Fruit fly (Drosophila melanogaster): ENCODE measurements around the gene Blos3.

Gene Blos3

DNA sequence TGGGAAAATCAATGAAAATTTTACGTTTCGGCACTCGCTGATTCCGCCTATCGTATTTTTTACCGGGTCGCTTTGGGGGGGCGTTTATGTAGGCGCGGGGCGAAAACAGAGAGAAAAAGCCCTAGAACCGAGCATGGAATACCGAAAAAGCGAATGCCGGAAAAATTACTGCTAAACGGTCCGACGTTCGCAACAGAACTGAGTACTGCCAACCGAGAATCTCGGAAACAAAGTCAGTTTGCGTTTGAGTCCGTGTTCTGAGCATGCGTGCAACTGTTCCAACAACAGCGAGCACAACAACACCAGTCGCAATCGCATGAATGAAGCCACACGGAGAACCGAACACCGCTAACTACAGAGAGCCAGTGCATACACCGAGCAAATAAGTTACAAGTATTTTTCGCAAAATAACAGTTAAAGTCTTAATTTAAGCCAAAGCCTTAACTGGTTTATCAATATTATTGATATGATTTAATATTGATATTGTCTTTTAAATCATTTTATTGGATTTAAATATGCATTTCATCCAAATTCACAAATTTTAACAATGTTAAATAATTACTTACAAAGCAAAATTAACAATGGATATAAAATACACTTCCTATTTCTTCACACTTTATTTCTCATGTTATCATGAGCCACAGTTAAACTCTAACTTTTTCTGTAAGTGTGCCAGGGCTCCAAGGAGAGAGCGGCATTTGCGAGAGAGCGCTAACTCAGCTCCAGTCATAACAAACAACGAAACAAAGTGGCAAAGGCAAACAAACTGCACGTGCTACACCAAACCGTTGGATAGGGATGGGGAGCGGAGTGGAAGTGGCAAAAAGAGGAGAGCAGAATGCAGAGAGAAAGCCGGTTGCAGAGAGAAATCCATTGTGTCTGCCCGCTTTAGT, 20.5 kb downstream of the Blos3 start, which contains the start of gene CG3961 (continued):
- TF ChIP-seq CG14441 (GFP tag; IDR thresholded peaks at IDR 0.05) (peak; percentile 82), CG11456 (GFP tag; IDR thresholded peaks at IDR 0.05) (no peak), stc (GFP tag; IDR thresholded peaks at IDR 0.05) (peak; percentile 92)

DNA sequence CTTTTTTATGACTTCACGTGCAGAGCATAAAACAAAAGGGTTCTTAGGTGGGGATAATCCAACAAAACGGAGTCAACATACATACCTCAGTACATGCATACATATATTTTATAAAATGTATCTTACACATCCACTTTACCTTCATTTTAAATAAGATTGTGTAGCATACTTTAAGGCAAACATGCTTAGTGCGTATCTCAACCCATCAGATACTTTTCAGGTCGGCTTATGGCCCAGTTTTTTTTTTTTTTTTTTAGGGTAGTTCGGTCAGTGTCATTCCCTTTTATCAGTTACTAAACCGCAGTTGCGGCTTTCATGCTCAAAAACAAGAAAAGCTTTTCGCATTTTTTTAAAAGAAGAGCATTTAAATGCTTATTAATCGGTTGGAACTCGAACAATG, 22.0 kb downstream of the Blos3 start, which contains the start of gene NijB:
NijB (plus strand) TSS at position 398 of the 400 bp plus-strand sequence.
- peak; percentile 71 for TF ChIP-seq sens (GFP tag)
- no peak for TF ChIP-seq h (optimal IDR thresholded peaks at IDR 0.05)
- peak in 1 of 2 experiments; percentile 60 for TF ChIP-seq Pdp1 (GFP tag; optimal IDR thresholded peaks at IDR 0.05)
- no peak for TF ChIP-seq CG9932 (GFP tag; IDR thresholded peaks at IDR 0.05)
- TF ChIP-seq Hr3 (GFP tag; optimal IDR thresholded peaks at IDR 0.05): peak; percentile 80
- no peak for TF ChIP-seq NK7.1 (GFP tag; optimal IDR thresholded peaks at IDR 0.05)
- no peak for TF ChIP-seq CG12769 (tag; optimal IDR thresholded peaks at IDR 0.05)
- no peak for TF ChIP-seq jing (GFP tag; optimal IDR thresholded peaks at IDR 0.05)
- TF ChIP-seq CG14014 (GFP tag; IDR thresholded peaks at IDR 0.05): no peak
- peak; percentile 32 for TF ChIP-seq D19A (tag; optimal IDR thresholded peaks at IDR 0.05)
- peak; percentile 44 for TF ChIP-seq Med (GFP tag)
- peak; percentile 30 for TF ChIP-seq sd (tag; optimal IDR thresholded peaks at IDR 0.05)
- peak; percentile 11 for TF ChIP-seq CTCF (GFP tag; optimal IDR thresholded peaks at IDR 0.05)
- TF ChIP-seq sug (tag; optimal IDR thresholded peaks at IDR 0.05): peak; percentile 4
- peak; percentile 3 for TF ChIP-seq CG8290 (GFP tag; optimal IDR thresholded peaks at IDR 0.05)
- peak in 1 of 2 experiments; percentile 8 for TF ChIP-seq CG8290 (tag; optimal IDR thresholded peaks at IDR 0.05)
- no peak for TF ChIP-seq CG7839 (tag; optimal IDR thresholded peaks at IDR 0.05)
- TF ChIP-seq pita (GFP tag; optimal IDR thresholded peaks at IDR 0.05): peak; percentile 61
- TF ChIP-seq chinmo (GFP tag; IDR thresholded peaks at IDR 0.05; ENCODE audit: partially characterized antibody): 0 out of 4 replicates have a peak, but pooled peaks have one; percentile 30
- no peak for TF ChIP-seq unpg (GFP tag; optimal IDR thresholded peaks at IDR 0.05)
- TF ChIP-seq gt (GFP tag; IDR thresholded peaks at IDR 0.05): no peak
- TF ChIP-seq Lhr (GFP tag; optimal IDR thresholded peaks at IDR 0.05): peak; percentile 23
- TF ChIP-seq CG6175 (GFP tag; IDR thresholded peaks at IDR 0.05): no peak
- TF ChIP-seq CG2199 (GFP tag; IDR thresholded peaks at IDR 0.05): 0 out of 3 replicates have a peak, but pooled peaks have one; percentile 45
- TF ChIP-seq sqz (GFP tag; optimal IDR thresholded peaks at IDR 0.05): peak; percentile 85
- peak; percentile 12 for TF ChIP-seq CG34376 (GFP tag; optimal IDR thresholded peaks at IDR 0.05)
- TF ChIP-seq CG31441 (GFP tag; IDR thresholded peaks at IDR 0.05): no peak
- peak; percentile 12; the same call in 1 of the 2 replicates for TF ChIP-seq E2f2 (GFP tag; IDR thresholded peaks at IDR 0.05)
- no peak for TF ChIP-seq ind (GFP tag; optimal IDR thresholded peaks at IDR 0.05)
- TF ChIP-seq HmgZ (tag; optimal IDR thresholded peaks at IDR 0.05): peak; percentile 52
- TF ChIP-seq CG17359 (tag; optimal IDR thresholded peaks at IDR 0.05): peak; percentile 63
- no peak for TF ChIP-seq CG14441 (GFP tag; IDR thresholded peaks at IDR 0.05)

DNA sequence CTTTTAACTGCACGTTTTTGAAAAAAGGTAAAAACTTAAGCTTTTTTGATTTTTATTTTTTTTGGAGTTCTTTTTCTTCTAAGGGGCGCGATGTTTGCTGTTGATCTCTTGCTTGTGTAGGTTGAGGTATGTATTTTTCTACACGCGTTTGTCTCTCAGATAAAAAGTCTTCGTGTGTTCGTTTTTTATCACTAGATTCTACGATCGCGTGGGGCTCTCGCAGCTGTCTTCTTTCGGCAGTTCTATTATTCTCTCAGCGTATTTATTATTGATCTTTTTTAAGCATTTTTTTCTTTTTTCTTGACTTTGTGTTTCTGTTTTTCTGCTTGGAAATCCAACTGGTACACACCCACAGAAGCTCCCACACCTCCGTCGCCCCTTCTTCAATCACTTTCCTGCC, 25.1 kb downstream of the Blos3 start:
- no peak for TF ChIP-seq Ets97D (GFP tag; optimal IDR thresholded peaks at IDR 0.05)
- TF ChIP-seq CG13624 (GFP tag; optimal IDR thresholded peaks at IDR 0.05): no peak
- TF ChIP-seq B-H2 (GFP tag; optimal IDR thresholded peaks at IDR 0.05): peak; percentile 60
- no peak for TF ChIP-seq YL-1 (GFP tag; optimal IDR thresholded peaks at IDR 0.05)
- TF ChIP-seq lab (GFP tag; optimal IDR thresholded peaks at IDR 0.05): peak; percentile 55
- TF ChIP-seq Mrtf (GFP tag; IDR thresholded peaks at IDR 0.05): no peak
- TF ChIP-seq shn (GFP tag; optimal IDR thresholded peaks at IDR 0.05): no peak
- TF ChIP-seq trh (GFP tag; optimal IDR thresholded peaks at IDR 0.05): no peak
- TF ChIP-seq exex (tag; optimal IDR thresholded peaks at IDR 0.05): peak; percentile 6
- TF ChIP-seq CrebB (tag; optimal IDR thresholded peaks at IDR 0.05): no peak
- TF ChIP-seq scrt (GFP tag; optimal IDR thresholded peaks at IDR 0.05): no peak
- TF ChIP-seq Ada2b (GFP tag; IDR thresholded peaks at IDR 0.05): no peak
- no peak for TF ChIP-seq kah (GFP tag; optimal IDR thresholded peaks at IDR 0.05)
- 0 out of 3 replicates have a peak, but pooled peaks have one; percentile 37 for TF ChIP-seq sr (GFP tag; IDR thresholded peaks at IDR 0.05)
- no peak for TF ChIP-seq HHEX (GFP tag; optimal IDR thresholded peaks at IDR 0.05)
- TF ChIP-seq CG18599 (GFP tag; optimal IDR thresholded peaks at IDR 0.05): no peak
